Fruit fly (Drosophila melanogaster) whole organism, embryonic: ENCODE data around the gene Pvf3.

Experiments used
- CG10565 ChIP-seq: fragments of 200-800 bp; sonication (Bioruptor generic); optimal IDR thresholded peaks from 3 replicates; lab custom pipeline; 2016; ENCODE audit warnings: missing biosample characterization, mild to moderate bottlenecking, missing genetic modification characterization
- CG12942 ChIP-seq: fragments of 200-800 bp; sonication (Bioruptor generic); optimal IDR thresholded peaks from 3 replicates; lab custom pipeline; 2016; ENCODE audit warnings: missing biosample characterization, missing genetic modification characterization
- CG14050 ChIP-seq: fragments of 200-800 bp; sonication (Bioruptor generic); IDR thresholded peaks from 3 replicates; pipeline ENCODE4 v1.3.6; 2022; ENCODE audit warnings: missing biosample characterization, missing genetic modification characterization
- CG16779 ChIP-seq: fragments of 200-800 bp; sonication (Bioruptor generic); IDR thresholded peaks from 2 replicates; pipeline ENCODE4 v1.3.6; 2022; ENCODE audit warnings: missing biosample characterization, missing genetic modification characterization
- CG17186 ChIP-seq: fragments of 200-800 bp; sonication (Bioruptor generic); optimal IDR thresholded peaks from 3 replicates; lab custom pipeline; 2017; ENCODE audit warnings: missing biosample characterization, missing genetic modification reagents, missing genetic modification characterization
- CG17612 ChIP-seq: fragments of 200-800 bp; sonication (Bioruptor generic); IDR thresholded peaks from 2 replicates; pipeline ENCODE4 v1.3.6; 2022; ENCODE audit warnings: missing biosample characterization, missing genetic modification characterization
- CG18619 ChIP-seq: fragments of 200-800 bp; sonication (Bioruptor generic); optimal IDR thresholded peaks from 3 replicates; lab custom pipeline; 2017; ENCODE audit warnings: missing biosample characterization, mild to moderate bottlenecking, missing genetic modification characterization
- CG2202 ChIP-seq: fragments of 200-800 bp; sonication (Bioruptor generic); optimal IDR thresholded peaks from 2 replicates; lab custom pipeline; 2018; ENCODE audit warnings: missing biosample characterization, mild to moderate bottlenecking, missing genetic modification characterization
- CG2875 ChIP-seq: fragments of 200-800 bp; sonication (Bioruptor generic); optimal IDR thresholded peaks from 2 replicates; lab custom pipeline; 2017; ENCODE audit warnings: missing biosample characterization, mild to moderate bottlenecking, missing genetic modification characterization, missing genetic modification reagents
- CG3281 ChIP-seq: fragments of 200-800 bp; sonication (Bioruptor generic); optimal IDR thresholded peaks from 3 replicates; lab custom pipeline; 2017; ENCODE audit warnings: missing biosample characterization, mild to moderate bottlenecking, missing genetic modification characterization
- CG3847 ChIP-seq: fragments of 200-800 bp; sonication (Bioruptor generic); IDR thresholded peaks from 2 replicates; pipeline ENCODE4 v1.3.6; 2022; ENCODE audit warnings: missing biosample characterization, missing genetic modification characterization
- CG43689 ChIP-seq: fragments of 200-800 bp; sonication (Bioruptor generic); IDR thresholded peaks from 2 replicates; pipeline ENCODE4 v1.3.6; 2022; ENCODE audit warnings: missing biosample characterization, missing genetic modification characterization
- CG4820 ChIP-seq: fragments of 200-800 bp; sonication (Bioruptor generic); optimal IDR thresholded peaks from 3 replicates; lab custom pipeline; 2016; ENCODE audit warnings: missing biosample characterization, missing genetic modification characterization
- CG5953 ChIP-seq: fragments of 200-800 bp; sonication (Bioruptor generic); IDR thresholded peaks from 2 replicates; pipeline ENCODE4 v1.3.6; 2022; ENCODE audit warnings: missing biosample characterization, missing genetic modification characterization
- CG7271 ChIP-seq: fragments of 200-800 bp; sonication (Bioruptor generic); optimal IDR thresholded peaks from 2 replicates; lab custom pipeline; 2018; ENCODE audit warnings: missing biosample characterization, mild to moderate bottlenecking, missing genetic modification characterization, moderate library complexity
- CG7963 ChIP-seq: fragments of 200-800 bp; sonication (Bioruptor generic); IDR thresholded peaks from 3 replicates; pipeline ENCODE4 v1.3.6; 2022; ENCODE audit warnings: missing biosample characterization, missing genetic modification characterization; ENCODE audit not compliant: partially characterized antibody
- CG9215 ChIP-seq: fragments of 200-800 bp; sonication (Bioruptor generic); IDR thresholded peaks from 2 replicates; pipeline ENCODE4 v1.3.6; 2022; ENCODE audit warnings: missing biosample characterization, missing genetic modification characterization
- Dip3 ChIP-seq: fragments of 200-800 bp; sonication (Bioruptor generic); optimal IDR thresholded peaks from 3 replicates; lab custom pipeline; 2016; ENCODE audit warnings: missing biosample characterization, missing genetic modification characterization
- ERR ChIP-seq: fragments of 200-800 bp; sonication (Bioruptor generic); optimal IDR thresholded peaks from 2 replicates; lab custom pipeline; 2016; ENCODE audit warnings: missing biosample characterization, missing genetic modification characterization
- Fer2 ChIP-seq: fragments of 200-800 bp; sonication (Bioruptor generic); optimal IDR thresholded peaks from 2 replicates; lab custom pipeline; 2018; ENCODE audit warnings: missing biosample characterization, mild to moderate bottlenecking, missing genetic modification characterization, moderate library complexity
- HLHmδ ChIP-seq: fragments of 200-800 bp; sonication (Bioruptor generic); optimal IDR thresholded peaks from 2 replicates; lab custom pipeline; 2018; ENCODE audit warnings: missing biosample characterization, mild to moderate bottlenecking, missing genetic modification characterization, moderate library complexity
- Hr39 ChIP-seq: fragments of >200 bp; optimal IDR thresholded peaks from 2 replicates; lab custom pipeline; 2017
- Lpt ChIP-seq: fragments of >200 bp; optimal IDR thresholded peaks from 2 replicates; lab custom pipeline; 2018; ENCODE audit warnings: missing biosample characterization, missing genetic modification characterization
- Med ChIP-seq: fragments of 200-800 bp; sonication (Bioruptor generic); peaks from one replicate; lab custom pipeline; 2016; ENCODE audit warnings: missing biosample characterization, missing genetic modification characterization, mild to moderate bottlenecking, inconsistent platforms, moderate library complexity
- NC2β ChIP-seq: fragments of 200-800 bp; sonication (Bioruptor generic); optimal IDR thresholded peaks from 2 replicates; lab custom pipeline; 2016; ENCODE audit warnings: missing biosample characterization, missing genetic modification characterization
- Ravus ChIP-seq: fragments of 200-800 bp; sonication (Bioruptor generic); IDR thresholded peaks from 2 replicates; pipeline ENCODE4 v1.3.6; 2022; ENCODE audit warnings: missing biosample characterization, missing genetic modification characterization
- YL-1 ChIP-seq: fragments of 200-800 bp; sonication (Bioruptor generic); optimal IDR thresholded peaks from 3 replicates; lab custom pipeline; 2017; ENCODE audit warnings: missing biosample characterization, mild to moderate bottlenecking, missing genetic modification characterization
- bigmax ChIP-seq: fragments of 200-800 bp; sonication (Bioruptor generic); optimal IDR thresholded peaks from 2 replicates; lab custom pipeline; 2018; ENCODE audit warnings: missing biosample characterization, mild to moderate bottlenecking, missing genetic modification characterization
- bsh ChIP-seq, 2 experiments: fragments of 200-800 bp; sonication (Bioruptor generic); optimal IDR thresholded peaks; 2 replicates each; lab custom pipeline; 2017 to 2018; ENCODE audit warnings: mild to moderate bottlenecking in 2 of 2, missing biosample characterization in 2 of 2, missing genetic modification characterization in 2 of 2, moderate library complexity in 1 of 2
- crc ChIP-seq: fragments of 200-800 bp; sonication (Bioruptor generic); optimal IDR thresholded peaks from 2 replicates; lab custom pipeline; 2016; ENCODE audit warnings: missing biosample characterization, missing genetic modification characterization
- crp ChIP-seq, 2 experiments: fragments of 200-800 bp; sonication (Bioruptor generic); optimal IDR thresholded peaks; 2 replicates in 1 of 2; 3 replicates in 1 of 2; lab custom pipeline; 2017; ENCODE audit warnings: missing biosample characterization in 2 of 2, missing genetic modification characterization in 2 of 2, mild to moderate bottlenecking in 1 of 2, moderate library complexity in 1 of 2
- disco-r ChIP-seq: fragments of 200-800 bp; sonication (Bioruptor generic); optimal IDR thresholded peaks from 2 replicates; lab custom pipeline; 2016; ENCODE audit warnings: missing biosample characterization, missing genetic modification characterization
- fd102C ChIP-seq: fragments of 200-800 bp; sonication (Bioruptor generic); optimal IDR thresholded peaks from 2 replicates; lab custom pipeline; 2018; ENCODE audit warnings: missing biosample characterization, mild to moderate bottlenecking, missing genetic modification characterization, moderate library complexity
- gsb-n ChIP-seq: fragments of 200-800 bp; sonication (Bioruptor generic); optimal IDR thresholded peaks from 3 replicates; lab custom pipeline; 2018; ENCODE audit warnings: missing biosample characterization, mild to moderate bottlenecking, missing genetic modification characterization
- gt ChIP-seq: fragments of 200-800 bp; sonication (Bioruptor generic); IDR thresholded peaks from 2 replicates; pipeline ENCODE4 v1.3.6; 2022; ENCODE audit warnings: missing biosample characterization, missing genetic modification characterization
- jumu ChIP-seq: fragments of 200-800 bp; sonication (Bioruptor generic); optimal IDR thresholded peaks from 3 replicates; lab custom pipeline; 2016; ENCODE audit warnings: missing biosample characterization, missing genetic modification characterization
- lab ChIP-seq: fragments of 200-800 bp; sonication (Bioruptor generic); optimal IDR thresholded peaks from 3 replicates; lab custom pipeline; 2017; ENCODE audit warnings: missing biosample characterization, missing genetic modification characterization, mild to moderate bottlenecking, moderate library complexity, missing genetic modification reagents
- lilli ChIP-seq: fragments of 200-800 bp; sonication (Bioruptor generic); optimal IDR thresholded peaks from 3 replicates; lab custom pipeline; 2016; ENCODE audit warnings: missing biosample characterization, missing genetic modification characterization
- lola ChIP-seq, 3 experiments: fragments of >200 bp in 2 of 3; fragments of 200-800 bp in 1 of 3; sonication (Bioruptor generic) in 1 of 3; optimal IDR thresholded peaks; 2 replicates each; lab custom pipeline; 2017 to 2019; ENCODE audit warnings: missing biosample characterization in 3 of 3, missing genetic modification characterization in 3 of 3, mild to moderate bottlenecking in 1 of 3, moderate library complexity in 1 of 3
- maf-S ChIP-seq: fragments of 200-800 bp; sonication (Bioruptor generic); optimal IDR thresholded peaks from 2 replicates; lab custom pipeline; 2016; ENCODE audit warnings: missing biosample characterization, missing genetic modification characterization
- pfk ChIP-seq: fragments of 200-800 bp; sonication (Bioruptor generic); optimal IDR thresholded peaks from 2 replicates; lab custom pipeline; 2018; ENCODE audit warnings: missing biosample characterization, mild to moderate bottlenecking, missing genetic modification characterization, moderate library complexity
- pzg ChIP-seq: fragments of 200-800 bp; sonication (Bioruptor generic); optimal IDR thresholded peaks from 3 replicates; lab custom pipeline; 2018; ENCODE audit warnings: missing biosample characterization, mild to moderate bottlenecking, missing genetic modification characterization, moderate library complexity
- repo ChIP-seq: fragments of 200-800 bp; sonication (Bioruptor generic); optimal IDR thresholded peaks from 2 replicates; lab custom pipeline; 2016; ENCODE audit warnings: missing biosample characterization, missing genetic modification characterization
- ro ChIP-seq: fragments of 200-800 bp; sonication (Bioruptor generic); IDR thresholded peaks from 2 replicates; pipeline ENCODE4 v1.3.6; 2022; ENCODE audit warnings: missing biosample characterization, missing genetic modification characterization
- sisA ChIP-seq: fragments of 200-800 bp; sonication (Bioruptor generic); IDR thresholded peaks from 2 replicates; pipeline ENCODE4 v1.3.6; 2022; ENCODE audit warnings: missing biosample characterization, missing genetic modification characterization
- sob ChIP-seq: fragments of 200-800 bp; sonication (Bioruptor generic); IDR thresholded peaks from 2 replicates; pipeline ENCODE4 v1.3.6; 2022; ENCODE audit warnings: missing biosample characterization, missing genetic modification characterization
- sqz ChIP-seq: fragments of 200-800 bp; sonication (Bioruptor generic); optimal IDR thresholded peaks from 3 replicates; lab custom pipeline; 2018; ENCODE audit warnings: missing biosample characterization, mild to moderate bottlenecking, missing genetic modification characterization
- tap ChIP-seq: fragments of 200-800 bp; optimal IDR thresholded peaks from 3 replicates; lab custom pipeline; 2019; ENCODE audit warnings: missing biosample characterization, mild to moderate bottlenecking, missing genetic modification characterization, moderate library complexity
- tna ChIP-seq: fragments of 200-800 bp; sonication (Bioruptor generic); IDR thresholded peaks from 2 replicates; pipeline ENCODE4 v1.3.6; 2022; ENCODE audit warnings: missing biosample characterization, missing genetic modification characterization; ENCODE audit not compliant: partially characterized antibody
- vvl ChIP-seq: fragments of 200-800 bp; sonication (Bioruptor generic); IDR thresholded peaks from 2 replicates; pipeline ENCODE4 v1.3.6; 2022; ENCODE audit warnings: missing biosample characterization, missing genetic modification characterization

Gene Pvf3

dm6 chr2L:7056189-7056926, 101.1 kb downstream of the Pvf3 start, which contains the start of gene Mnn1 (continued):
- TF ChIP-seq NC2β, result peak; percentile 30
- no peak for TF ChIP-seq CG17612 (GFP tag; lab: Robert Waterston, UW)
- no peak for TF ChIP-seq CG10565 (GFP tag; lab: Kevin White, UChicago)
- TF ChIP-seq CG3847, result peak; percentile 74
- peak; percentile 31; the same call in 1 of the 2 replicates for TF ChIP-seq vvl
- TF ChIP-seq pzg (GFP tag; lab: Kevin White, UChicago), result peak; percentile 98
- no peak for TF ChIP-seq lola (GFP tag; optimal IDR thresholded peaks at IDR 0.05; lab: Kevin White, UChicago)
- TF ChIP-seq tap (tag; lab: Kevin White, UChicago), result no peak
- peak; percentile 40 for TF ChIP-seq Dip3
- TF ChIP-seq Fer2 (tag; lab: Kevin White, UChicago), result no peak
- peak; percentile 32 for TF ChIP-seq jumu (GFP tag; lab: Kevin White, UChicago)
- TF ChIP-seq Ravus (GFP tag; lab: Robert Waterston, UW), result no peak
- no peak for TF ChIP-seq gsb-n
- peak in 1 of 2 experiments; percentile 42 for TF ChIP-seq bsh (GFP tag; optimal IDR thresholded peaks at IDR 0.05; lab: Kevin White, UChicago)
- no peak for TF ChIP-seq CG2202 (tag; lab: Kevin White, UChicago)
- no peak for TF ChIP-seq sisA (GFP tag; lab: Robert Waterston, UW)
- no peak for TF ChIP-seq Lpt
- peak; percentile 98 for TF ChIP-seq HLHmδ (GFP tag; lab: Kevin White, UChicago)
- no peak for TF ChIP-seq CG16779 (GFP tag; lab: Robert Waterston, UW)
- peak; percentile 93 for TF ChIP-seq sqz (GFP tag; lab: Kevin White, UChicago)
- peak; percentile 71 for TF ChIP-seq lilli (GFP tag; lab: Kevin White, UChicago)
- TF ChIP-seq CG12942, result peak; percentile 41
- no peak for TF ChIP-seq crc (GFP tag; lab: Kevin White, UChicago)
- peak in 1 of 2 experiments; percentile 55 for TF ChIP-seq crp (GFP tag; optimal IDR thresholded peaks at IDR 0.05; lab: Kevin White, UChicago)
- TF ChIP-seq bigmax (GFP tag; lab: Kevin White, UChicago), result peak; percentile 30
- no peak for TF ChIP-seq CG43689
- no peak for TF ChIP-seq disco-r (GFP tag; lab: Kevin White, UChicago)
- peak; percentile 26; the same call in 1 of the 2 replicates for TF ChIP-seq tna (GFP tag; lab: Robert Waterston, UW)
- TF ChIP-seq fd102C (GFP tag; lab: Kevin White, UChicago), result no peak
- no peak for TF ChIP-seq CG2875 (GFP tag; lab: Kevin White, UChicago)
- peak; percentile 32 for TF ChIP-seq CG3281
- TF ChIP-seq YL-1 (GFP tag; lab: Kevin White, UChicago), result peak; percentile 99
- TF ChIP-seq ro, result no peak
- no peak for TF ChIP-seq CG18619 (GFP tag; lab: Kevin White, UChicago)
- no peak for TF ChIP-seq repo (GFP tag; lab: Kevin White, UChicago)
- peak; percentile 42 for TF ChIP-seq ERR (GFP tag; lab: Kevin White, UChicago)
- TF ChIP-seq gt (GFP tag; lab: Robert Waterston, UW), result no peak
- no peak for TF ChIP-seq CG7271 (tag; lab: Kevin White, UChicago)
- peak; percentile 66 for TF ChIP-seq CG17186 (GFP tag; lab: Kevin White, UChicago)
- TF ChIP-seq CG5953 (GFP tag; lab: Robert Waterston, UW), result no peak
- TF ChIP-seq Med (GFP tag; lab: Kevin White, UChicago), result peak; percentile 96
- peak; percentile 4 for TF ChIP-seq pfk (GFP tag; lab: Kevin White, UChicago)
- peak; percentile 30 for TF ChIP-seq sob
- TF ChIP-seq CG7963 (GFP tag; lab: Robert Waterston, UW), result no peak
- TF ChIP-seq lab (GFP tag; lab: Kevin White, UChicago), result no peak
- peak; percentile 10 for TF ChIP-seq CG4820 (GFP tag; lab: Kevin White, UChicago)
- peak; percentile 14 for TF ChIP-seq maf-S
- no peak for TF ChIP-seq CG14050 (GFP tag; lab: Robert Waterston, UW)
- TF ChIP-seq Hr39 (lab: Kevin White, UChicago), result no peak
- no peak for TF ChIP-seq CG9215 (GFP tag; lab: Robert Waterston, UW)
